Worm (Caenorhabditis elegans) whole organism, L3 larva: ENCODE results near the gene hbl-1.

Source experiments
- R02D3.7 ChIP-seq: fragments of 150-350 bp; optimal IDR thresholded peaks from 2 replicates; lab custom pipeline; 2014; ENCODE audit warnings: missing biosample characterization, missing genetic modification characterization
- ZK546.5 ChIP-seq: sonication (generic microtip); optimal IDR thresholded peaks from 2 replicates; lab custom pipeline; 2017; ENCODE audit warnings: missing biosample characterization, missing genetic modification characterization
- aly-2 ChIP-seq: fragments of 150-350 bp; optimal IDR thresholded peaks from 2 replicates; lab custom pipeline; 2014; ENCODE audit warnings: missing biosample characterization, missing genetic modification characterization
- ama-1 ChIP-seq: fragments of 150-350 bp; optimal IDR thresholded peaks from 2 replicates; lab custom pipeline; 2018
- ceh-16 ChIP-seq: sonication (generic microtip); optimal IDR thresholded peaks from 2 replicates; lab custom pipeline; 2017; ENCODE audit warnings: missing biosample characterization, missing genetic modification characterization
- ceh-9 ChIP-seq: sonication (generic microtip); optimal IDR thresholded peaks from 2 replicates; lab custom pipeline; 2018; ENCODE audit warnings: missing biosample characterization, missing genetic modification characterization
- daf-12 ChIP-seq: fragments of 150-350 bp; optimal IDR thresholded peaks from 2 replicates; lab custom pipeline; 2014; ENCODE audit warnings: missing biosample characterization, missing genetic modification reagents, missing genetic modification characterization
- egl-27 ChIP-seq: sonication (generic microtip); optimal IDR thresholded peaks from 4 replicates; lab custom pipeline; 2017; ENCODE audit warnings: missing biosample characterization, missing genetic modification reagents, missing genetic modification characterization
- elt-1 ChIP-seq: fragments of 150-350 bp; optimal IDR thresholded peaks from 2 replicates; lab custom pipeline; 2014; ENCODE audit warnings: missing biosample characterization, missing genetic modification characterization
- elt-2 ChIP-seq: sonication (generic microtip); optimal IDR thresholded peaks from 2 replicates; lab custom pipeline; 2016; ENCODE audit warnings: missing genetic modification reagents, mild to moderate bottlenecking, missing genetic modification characterization, missing compliant biosample characterization
- elt-3 ChIP-seq, 3 experiments: fragments of 150-350 bp in 1 of 3; sonication (generic microtip) in 2 of 3; optimal IDR thresholded peaks; 2 replicates in 2 of 3; 4 replicates in 1 of 3; lab custom pipeline; 2014 to 2017; ENCODE audit warnings: missing biosample characterization in 3 of 3, missing genetic modification characterization in 3 of 3
- eor-1 ChIP-seq, 2 experiments: fragments of 150-350 bp; optimal IDR thresholded peaks; 2 replicates each; lab custom pipeline; 2014 to 2018; ENCODE audit warnings: missing biosample characterization in 2 of 2, missing genetic modification characterization in 2 of 2
- fkh-10 ChIP-seq: sonication (generic microtip); optimal IDR thresholded peaks from 2 replicates; lab custom pipeline; 2017; ENCODE audit warnings: missing biosample characterization, missing genetic modification reagents, missing genetic modification characterization
- fkh-2 ChIP-seq: fragments of 150-350 bp; optimal IDR thresholded peaks from 2 replicates; lab custom pipeline; 2014; ENCODE audit warnings: missing biosample characterization, missing genetic modification reagents, missing genetic modification characterization
- fos-1 ChIP-seq: fragments of 150-350 bp; optimal IDR thresholded peaks from 2 replicates; lab custom pipeline; 2014; ENCODE audit warnings: missing biosample characterization, missing genetic modification characterization
- hmg-11 ChIP-seq: sonication (generic microtip); optimal IDR thresholded peaks from 2 replicates; lab custom pipeline; 2016; ENCODE audit warnings: missing genetic modification characterization, missing compliant biosample characterization
- jun-1 ChIP-seq: fragments of 150-350 bp; optimal IDR thresholded peaks from 2 replicates; lab custom pipeline; 2014; ENCODE audit warnings: missing biosample characterization, missing genetic modification reagents, missing genetic modification characterization
- lin-39 ChIP-seq: fragments of 150-350 bp; optimal IDR thresholded peaks from 2 replicates; lab custom pipeline; 2018; ENCODE audit warnings: missing biosample characterization, missing genetic modification reagents, missing genetic modification characterization
- lsy-12 ChIP-seq: sonication (generic microtip); optimal IDR thresholded peaks from 2 replicates; lab custom pipeline; 2016; ENCODE audit warnings: mild to moderate bottlenecking, missing genetic modification characterization, missing compliant biosample characterization
- mdl-1 ChIP-seq: fragments of 150-350 bp; optimal IDR thresholded peaks from 2 replicates; lab custom pipeline; 2014; ENCODE audit warnings: missing biosample characterization, missing genetic modification characterization
- mml-1 ChIP-seq: fragments of 150-350 bp; sonication (generic microtip); optimal IDR thresholded peaks from 3 replicates; lab custom pipeline; 2014; ENCODE audit warnings: missing biosample characterization, missing genetic modification characterization
- nfya-1 ChIP-seq: sonication (generic microtip); optimal IDR thresholded peaks from 2 replicates; lab custom pipeline; 2017; ENCODE audit warnings: missing genetic modification characterization, mild to moderate bottlenecking, missing compliant biosample characterization, antibody characterized with exemption, moderate library complexity; ENCODE audit not compliant: insufficient read depth
- nhr-11 ChIP-seq: fragments of 150-350 bp; optimal IDR thresholded peaks from 2 replicates; lab custom pipeline; 2014; ENCODE audit warnings: missing biosample characterization, missing genetic modification characterization
- nhr-12 ChIP-seq: fragments of 150-350 bp; optimal IDR thresholded peaks from 2 replicates; lab custom pipeline; 2014; ENCODE audit warnings: missing biosample characterization, missing genetic modification characterization
- nhr-237 ChIP-seq: fragments of 150-350 bp; optimal IDR thresholded peaks from 2 replicates; lab custom pipeline; 2014; ENCODE audit warnings: missing biosample characterization, missing genetic modification characterization
- nhr-25 ChIP-seq: sonication (generic microtip); optimal IDR thresholded peaks from 2 replicates; lab custom pipeline; 2017; ENCODE audit warnings: missing biosample characterization, missing genetic modification characterization
- nhr-28 ChIP-seq: fragments of 150-350 bp; optimal IDR thresholded peaks from 2 replicates; lab custom pipeline; 2014; ENCODE audit warnings: missing biosample characterization, missing genetic modification characterization
- nhr-43 ChIP-seq: sonication (generic microtip); optimal IDR thresholded peaks from 2 replicates; lab custom pipeline; 2016; ENCODE audit warnings: mild to moderate bottlenecking, missing genetic modification characterization, missing compliant biosample characterization; ENCODE audit not compliant: poor library complexity, severe bottlenecking
- nhr-67 ChIP-seq: fragments of 150-350 bp; optimal IDR thresholded peaks from 2 replicates; lab custom pipeline; 2014; ENCODE audit warnings: missing biosample characterization, missing genetic modification characterization
- nhr-76 ChIP-seq: fragments of 150-350 bp; sonication (generic microtip); optimal IDR thresholded peaks from 5 replicates; lab custom pipeline; 2014; ENCODE audit warnings: missing biosample characterization, missing genetic modification characterization
- nhr-77 ChIP-seq: fragments of 150-350 bp; optimal IDR thresholded peaks from 2 replicates; lab custom pipeline; 2014; ENCODE audit warnings: missing biosample characterization, missing genetic modification characterization
- pha-4 ChIP-seq: fragments of 150-350 bp; optimal IDR thresholded peaks from 2 replicates; lab custom pipeline; 2014; ENCODE audit warnings: missing biosample characterization, missing genetic modification reagents, missing genetic modification characterization
- pqm-1 ChIP-seq: fragments of 150-350 bp; optimal IDR thresholded peaks from 2 replicates; lab custom pipeline; 2017; ENCODE audit warnings: missing biosample characterization, missing genetic modification characterization, inconsistent platforms
- sea-2 ChIP-seq: fragments of 150-350 bp; sonication (generic microtip); optimal IDR thresholded peaks from 4 replicates; lab custom pipeline; 2014; ENCODE audit warnings: missing biosample characterization, missing genetic modification reagents, missing genetic modification characterization
- snpc-4 ChIP-seq: fragments of 150-350 bp; optimal IDR thresholded peaks from 2 replicates; lab custom pipeline; 2014; ENCODE audit warnings: missing biosample characterization, missing genetic modification characterization
- tbx-2 ChIP-seq: sonication (generic microtip); optimal IDR thresholded peaks from 2 replicates; lab custom pipeline; 2016; ENCODE audit warnings: mild to moderate bottlenecking, missing genetic modification characterization, missing compliant biosample characterization
- zag-1 ChIP-seq: fragments of 150-350 bp; optimal IDR thresholded peaks from 2 replicates; lab custom pipeline; 2014; ENCODE audit warnings: missing biosample characterization, missing genetic modification characterization
- ztf-4 ChIP-seq: fragments of 150-350 bp; optimal IDR thresholded peaks from 2 replicates; lab custom pipeline; 2014; ENCODE audit warnings: missing biosample characterization, missing genetic modification characterization

The hbl-1 gene

DNA sequence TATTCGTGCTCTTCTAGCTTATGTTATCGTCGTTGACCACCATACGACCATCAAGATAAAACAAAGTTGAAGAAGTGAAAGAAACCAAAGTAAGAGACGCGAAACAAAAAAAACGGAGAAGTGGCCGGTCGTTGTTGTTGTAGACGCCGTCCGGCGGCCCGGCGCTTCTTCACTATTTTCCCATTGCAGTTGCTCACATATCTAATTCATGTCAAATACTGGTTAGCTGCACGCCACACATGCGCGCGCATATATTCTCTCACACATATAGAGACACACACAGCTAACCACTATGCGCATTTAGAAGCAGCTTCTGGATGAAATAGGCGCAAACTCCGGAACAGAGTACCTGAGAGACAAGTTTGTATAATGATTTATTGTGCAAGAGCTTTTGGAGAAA lies 46.1 kb downstream of the hbl-1 start:
- TF ChIP-seq hmg-11 (peak; percentile 11), nfya-1 (tag; lab: Kevin White, UChicago) (peak; percentile 40), lin-39 (tag; lab: Kevin White, UChicago) (peak; percentile 26), nhr-12 (no peak)

- TF ChIP-seq nhr-77 (tag; lab: Kevin White, UChicago) (no peak), elt-3 (tag; optimal IDR thresholded peaks at IDR 0.05; lab: Kevin White, UChicago) (no peak), elt-1 (tag; lab: Kevin White, UChicago) (no peak), elt-2 (tag; lab: Kevin White, UChicago) (no peak), lsy-12 (tag; lab: Kevin White, UChicago) (no peak), mml-1 (no peak), fos-1 (tag; lab: Kevin White, UChicago) (no peak), eor-1 (tag; optimal IDR thresholded peaks at IDR 0.05; lab: Kevin White, UChicago) (no peak), nfya-1 (tag; lab: Kevin White, UChicago) (no peak), daf-12 (tag; lab: Kevin White, UChicago) (no peak), nhr-237 (tag; lab: Kevin White, UChicago) (no peak), pha-4 (tag; lab: Kevin White, UChicago) (no peak)
- TF ChIP-seq, all 47 proteins: peak for 0
Measured at ce11 chrX:5869603-5870002, 47.7 kb downstream of the hbl-1 start.

- TF ChIP-seq nhr-25 (tag; lab: Kevin White, UChicago): no peak
- no peak for TF ChIP-seq nhr-43 (tag; lab: Kevin White, UChicago)
- TF ChIP-seq ZK546.5: no peak
- TF ChIP-seq ztf-4 (tag; lab: Kevin White, UChicago): no peak
- TF ChIP-seq nfya-1 (tag; lab: Kevin White, UChicago): no peak
- no peak for TF ChIP-seq fos-1 (tag; lab: Kevin White, UChicago)
- no peak for TF ChIP-seq nhr-76 (tag; lab: Kevin White, UChicago)
- no peak for TF ChIP-seq pqm-1 (tag; lab: Kevin White, UChicago)
- TF ChIP-seq hmg-11: no peak
- TF ChIP-seq egl-27 (tag; lab: Kevin White, UChicago): no peak
- TF ChIP-seq nhr-67 (tag; lab: Kevin White, UChicago): no peak
- TF ChIP-seq mdl-1 (tag; lab: Kevin White, UChicago): no peak
- no peak for TF ChIP-seq ama-1 (lab: Kevin White, UChicago)
- TF ChIP-seq nhr-12: no peak
- TF ChIP-seq jun-1: no peak
- TF ChIP-seq nhr-28 (tag; lab: Kevin White, UChicago): no peak
- TF ChIP-seq ceh-9 (tag; lab: Kevin White, UChicago): no peak
- TF ChIP-seq, all 47 proteins: peak for 0
Measured at ce11 chrX:5872153-5872552, 50.2 kb downstream of the hbl-1 start.

- TF ChIP-seq nhr-25 (tag; lab: Kevin White, UChicago): no peak
- TF ChIP-seq ceh-16: no peak
- no peak for TF ChIP-seq nhr-28 (tag; lab: Kevin White, UChicago)
- TF ChIP-seq egl-27 (tag; lab: Kevin White, UChicago): no peak
- no peak for TF ChIP-seq fkh-2 (tag; lab: Kevin White, UChicago)
- TF ChIP-seq elt-1 (tag; lab: Kevin White, UChicago): no peak
- TF ChIP-seq nhr-77 (tag; lab: Kevin White, UChicago): no peak
- no peak for TF ChIP-seq tbx-2
- no peak for TF ChIP-seq snpc-4
- TF ChIP-seq zag-1 (tag; lab: Kevin White, UChicago): no peak
- no peak for TF ChIP-seq fkh-10 (GFP tag; lab: Kevin White, UChicago)
- TF ChIP-seq nhr-11 (tag; lab: Kevin White, UChicago): no peak
- no peak for TF ChIP-seq aly-2 (tag; lab: Kevin White, UChicago)
- TF ChIP-seq sea-2 (GFP tag; lab: Kevin White, UChicago): no peak
- no peak for TF ChIP-seq nfya-1 (tag; lab: Kevin White, UChicago)
- no peak for TF ChIP-seq nhr-76 (tag; lab: Kevin White, UChicago)
- TF ChIP-seq R02D3.7 (tag; lab: Kevin White, UChicago): no peak
- TF ChIP-seq fos-1 (tag; lab: Kevin White, UChicago): no peak
Measured at ce11 chrX:5875567-5875966, 53.6 kb downstream of the hbl-1 start, which contains the start of gene F49E10.4. Gene F49E10.4 (plus strand): TSS chrX:5875867.
